Worm (Caenorhabditis elegans) whole organism, L4 larva: ENCODE measurements around the gene lrch-1.

Source experiments
- ZK546.5 ChIP-seq, 2 experiments: sonication (generic microtip); optimal IDR thresholded peaks; 2 replicates each; lab custom pipeline; 2017; ENCODE audit warnings: missing biosample characterization in 2 of 2, missing genetic modification characterization in 2 of 2
- ceh-82 ChIP-seq: sonication (generic microtip); optimal IDR thresholded peaks from 2 replicates; lab custom pipeline; 2017; ENCODE audit warnings: missing biosample characterization, missing genetic modification characterization
- jun-1 ChIP-seq: fragments of 150-350 bp; optimal IDR thresholded peaks from 2 replicates; lab custom pipeline; 2014; ENCODE audit warnings: missing biosample characterization, missing genetic modification reagents, missing genetic modification characterization
- lin-15B ChIP-seq: fragments of 150-350 bp; sonication (generic microtip); optimal IDR thresholded peaks from 3 replicates; lab custom pipeline; 2014; ENCODE audit warnings: missing biosample characterization, missing genetic modification characterization
- madf-9 ChIP-seq: fragments of 200-800 bp; sonication (Bioruptor generic); conservative IDR thresholded peaks from 2 replicates; pipeline ENCODE4 v1.3.6; 2022; ENCODE audit warnings: missing genetic modification reagents, missing genetic modification characterization, missing compliant biosample characterization
- mdl-1 ChIP-seq, 2 experiments: fragments of 150-350 bp in 1 of 2; sonication (generic microtip) in 1 of 2; optimal IDR thresholded peaks; 2 replicates each; lab custom pipeline; 2014 to 2017; ENCODE audit warnings: missing biosample characterization in 2 of 2, missing genetic modification characterization in 2 of 2
- nhr-237 ChIP-seq: sonication (generic microtip); optimal IDR thresholded peaks from 2 replicates; lab custom pipeline; 2017; ENCODE audit warnings: missing biosample characterization, missing genetic modification characterization
- nhr-42 ChIP-seq: fragments of 200-800 bp; sonication (Bioruptor generic); IDR thresholded peaks from 2 replicates; pipeline ENCODE4 v1.3.6; 2022; ENCODE audit warnings: missing genetic modification characterization, missing compliant biosample characterization
- nhr-76 ChIP-seq: fragments of 150-350 bp; optimal IDR thresholded peaks from 2 replicates; lab custom pipeline; 2014; ENCODE audit warnings: missing biosample characterization, missing genetic modification characterization
- nhr-77 ChIP-seq: fragments of 150-350 bp; optimal IDR thresholded peaks from 2 replicates; lab custom pipeline; 2014; ENCODE audit warnings: missing biosample characterization, missing genetic modification characterization
- pha-4 ChIP-seq, 2 experiments: fragments of 150-350 bp in 1 of 2; fragments of 200-800 bp in 1 of 2; sonication (Bioruptor generic) in 1 of 2; IDR thresholded peaks in 1 of 2; optimal IDR thresholded peaks in 1 of 2; 2 replicates each; pipeline versions ENCODE4 v1.3.6 to Lab custom; 2014 to 2022; ENCODE audit warnings: missing genetic modification characterization in 2 of 2, missing genetic modification reagents in 2 of 2, missing biosample characterization in 1 of 2, missing compliant biosample characterization in 1 of 2
- skn-1 ChIP-seq: fragments of 150-350 bp; optimal IDR thresholded peaks from 2 replicates; lab custom pipeline; 2014; ENCODE audit warnings: missing biosample characterization, missing genetic modification characterization
- snpc-4 ChIP-seq: fragments of 150-350 bp; optimal IDR thresholded peaks from 2 replicates; lab custom pipeline; 2014; ENCODE audit warnings: missing biosample characterization, missing genetic modification characterization

ce11 chrX:6251947-6252617 is 35.6 kb upstream of the lrch-1 start:
- no peak for TF ChIP-seq nhr-76 (tag; lab: Kevin White, UChicago)
- no peak for TF ChIP-seq nhr-77
- TF ChIP-seq skn-1 (tag; lab: Kevin White, UChicago) = no peak
- TF ChIP-seq nhr-237 (tag; lab: Kevin White, UChicago) = no peak
- TF ChIP-seq madf-9 (GFP tag; lab: Robert Waterston, UW) = 0 out of 2 replicates have a peak, but pooled peaks have one; percentile 28
- no peak for TF ChIP-seq jun-1 (tag; lab: Kevin White, UChicago)
- TF ChIP-seq ZK546.5 (tag; optimal IDR thresholded peaks at IDR 0.05; lab: Kevin White, UChicago) = no peak
- TF ChIP-seq ceh-82 (tag; lab: Kevin White, UChicago) = no peak
- TF ChIP-seq lin-15B (tag; lab: Kevin White, UChicago) = no peak
- peak; percentile 30 to 31 for TF ChIP-seq mdl-1 (tag; optimal IDR thresholded peaks at IDR 0.05; lab: Kevin White, UChicago)
- TF ChIP-seq pha-4 (GFP tag; IDR thresholded peaks at IDR 0.05; lab: Robert Waterston, UW) = peak; percentile 57; the same call in 1 of the 2 replicates
- no peak for TF ChIP-seq pha-4 (tag; optimal IDR thresholded peaks at IDR 0.05; lab: Kevin White, UChicago)
- no peak; the same call in 1 of the 2 replicates for TF ChIP-seq nhr-42 (GFP tag; lab: Robert Waterston, UW)
- TF ChIP-seq snpc-4 (tag; lab: Kevin White, UChicago) = no peak
